Fruit fly (Drosophila melanogaster): ENCODE results near the gene CG9109.
A peak's percentile ranks its signal among the peaks of the same experiment; 100 is the strongest.

The CG9109 gene

dm6 chr2L:6051212-6051621 is 17.0 kb upstream of the CG9109 start (continued):
- TF ChIP-seq BtbVII (GFP tag; optimal IDR thresholded peaks at IDR 0.05): peak; percentile 97
- TF ChIP-seq Meics (GFP tag; optimal IDR thresholded peaks at IDR 0.05): peak; percentile 97
- TF ChIP-seq D19A (tag; optimal IDR thresholded peaks at IDR 0.05): peak; percentile 95
- no peak for TF ChIP-seq amos (GFP tag; IDR thresholded peaks at IDR 0.05; ENCODE audit: partially characterized antibody)
- peak; percentile 82 for TF ChIP-seq E2f1 (GFP tag; IDR thresholded peaks at IDR 0.05)
- peak; percentile 76 for TF ChIP-seq Poxn (GFP tag; IDR thresholded peaks at IDR 0.05)
- TF ChIP-seq Dip2 (GFP tag; IDR thresholded peaks at IDR 0.05): peak; percentile 28; the same call in 1 of the 2 replicates
- TF ChIP-seq Atf3 (GFP tag; optimal IDR thresholded peaks at IDR 0.05): peak; percentile 80
- TF ChIP-seq Dbx (GFP tag; IDR thresholded peaks at IDR 0.05): peak; percentile 96
- peak; percentile 66; the same call in 1 of the 2 replicates for TF ChIP-seq gt (GFP tag; IDR thresholded peaks at IDR 0.05)
- TF ChIP-seq esg (GFP tag; conservative IDR thresholded peaks at IDR 0.05): peak; percentile 91
- peak; percentile 97 for TF ChIP-seq CG6854 (GFP tag; optimal IDR thresholded peaks at IDR 0.05)
- no peak for TF ChIP-seq hbn (GFP tag; IDR thresholded peaks at IDR 0.05; ENCODE audit: partially characterized antibody)
- TF ChIP-seq ranshi (GFP tag; IDR thresholded peaks at IDR 0.05): peak; percentile 93
- peak; percentile 50; the same call in 1 of the 2 replicates for TF ChIP-seq CG11085 (GFP tag; IDR thresholded peaks at IDR 0.05)
- TF ChIP-seq exex (tag; optimal IDR thresholded peaks at IDR 0.05): peak; percentile 82
- TF ChIP-seq ewg (GFP tag; optimal IDR thresholded peaks at IDR 0.05): peak; percentile 88
- peak in 1 of 2 experiments; percentile 6 for TF ChIP-seq Trl (optimal IDR thresholded peaks at IDR 0.05)
- TF ChIP-seq Trl (GFP tag; optimal IDR thresholded peaks at IDR 0.05): peak; percentile 97
- TF ChIP-seq zen (tag; optimal IDR thresholded peaks at IDR 0.05): peak; percentile 88
- TF ChIP-seq toy (GFP tag; IDR thresholded peaks at IDR 0.05): peak; percentile 76; the same call in 1 of the 2 replicates
- peak; percentile 96 for TF ChIP-seq sug (tag; optimal IDR thresholded peaks at IDR 0.05)
- TF ChIP-seq Aef1 (GFP tag; IDR thresholded peaks at IDR 0.05): peak; percentile 83
- TF ChIP-seq CG10565 (GFP tag; optimal IDR thresholded peaks at IDR 0.05): peak; percentile 80
- peak; percentile 89 for TF ChIP-seq CHES-1-like (GFP tag; optimal IDR thresholded peaks at IDR 0.05)
- peak; percentile 90 for TF ChIP-seq vfl (GFP tag; optimal IDR thresholded peaks at IDR 0.05)
- peak; percentile 92 for TF ChIP-seq tup (GFP tag; optimal IDR thresholded peaks at IDR 0.05)
- TF ChIP-seq CG8924 (tag; optimal IDR thresholded peaks at IDR 0.05): peak; percentile 98
- peak; percentile 95 for TF ChIP-seq phol (tag; optimal IDR thresholded peaks at IDR 0.05)
- TF ChIP-seq ash1 (GFP tag; optimal IDR thresholded peaks at IDR 0.05): peak; percentile 76
- TF ChIP-seq CG17328 (GFP tag; IDR thresholded peaks at IDR 0.05): peak; percentile 96
- TF ChIP-seq pho (GFP tag; optimal IDR thresholded peaks at IDR 0.05): peak; percentile 95
- peak; percentile 96 for TF ChIP-seq ara (GFP tag; IDR thresholded peaks at IDR 0.05)
- peak; percentile 99 for TF ChIP-seq CG12219 (GFP tag; optimal IDR thresholded peaks at IDR 0.05)
- TF ChIP-seq CG17912 (GFP tag; optimal IDR thresholded peaks at IDR 0.05): peak; percentile 90
- TF ChIP-seq CG10147 (GFP tag; optimal IDR thresholded peaks at IDR 0.05): peak; percentile 97
- peak; percentile 85 for TF ChIP-seq pros (GFP tag; optimal IDR thresholded peaks at IDR 0.05)
- TF ChIP-seq CG13123 (GFP tag; optimal IDR thresholded peaks at IDR 0.05): peak; percentile 77
- peak; percentile 98 for TF ChIP-seq CG10979 (tag; optimal IDR thresholded peaks at IDR 0.05)
- peak; percentile 91 for TF ChIP-seq MTF-1 (GFP tag; optimal IDR thresholded peaks at IDR 0.05; ENCODE audit: borderline replicate concordance)
- TF ChIP-seq slou (GFP tag; optimal IDR thresholded peaks at IDR 0.05): peak; percentile 72
- TF ChIP-seq CG17829 (tag; optimal IDR thresholded peaks at IDR 0.05): peak; percentile 97
- TF ChIP-seq Hey (tag; optimal IDR thresholded peaks at IDR 0.05): peak; percentile 85
- TF ChIP-seq CG2120 (GFP tag; optimal IDR thresholded peaks at IDR 0.05): peak; percentile 95
- TF ChIP-seq Fer1 (GFP tag; optimal IDR thresholded peaks at IDR 0.05): peak; percentile 99
- TF ChIP-seq az2 (GFP tag; optimal IDR thresholded peaks at IDR 0.05): peak; percentile 93
- TF ChIP-seq ems (GFP tag; optimal IDR thresholded peaks at IDR 0.05): peak; percentile 95
- peak; percentile 95 for TF ChIP-seq Sox102F (GFP tag; optimal IDR thresholded peaks at IDR 0.05)
- peak; percentile 98 for TF ChIP-seq gem (tag; optimal IDR thresholded peaks at IDR 0.05)
- TF ChIP-seq Hr51 (GFP tag; optimal IDR thresholded peaks at IDR 0.05): peak; percentile 90 to 98
- TF ChIP-seq onecut (GFP tag; IDR thresholded peaks at IDR 0.05): peak; percentile 95
